Worm (Caenorhabditis elegans) whole organism, L2 larva: ENCODE results near the gene F54C9.3.

Experiments
- C34F6.9 ChIP-seq: fragments of 150-350 bp; optimal IDR thresholded peaks from 2 replicates; lab custom pipeline; 2014; ENCODE audit warnings: missing biosample characterization, missing genetic modification characterization
- F13H6.1 ChIP-seq: sonication (generic microtip); optimal IDR thresholded peaks from 2 replicates; lab custom pipeline; 2016; ENCODE audit warnings: missing genetic modification characterization, missing compliant biosample characterization
- R02D3.7 ChIP-seq: fragments of 150-350 bp; optimal IDR thresholded peaks from 2 replicates; lab custom pipeline; 2014; ENCODE audit warnings: missing biosample characterization, missing genetic modification characterization
- Y55F3AM.14 ChIP-seq: fragments of 200-800 bp; sonication (Bioruptor generic); optimal IDR thresholded peaks from 2 replicates; lab custom pipeline; 2018; ENCODE audit warnings: mild to moderate bottlenecking, missing genetic modification characterization, missing compliant biosample characterization
- ZK546.5 ChIP-seq: sonication (generic microtip); optimal IDR thresholded peaks from 2 replicates; lab custom pipeline; 2017; ENCODE audit warnings: missing biosample characterization, missing genetic modification characterization
- alr-1 ChIP-seq: fragments of 150-350 bp; optimal IDR thresholded peaks from 2 replicates; lab custom pipeline; 2014; ENCODE audit warnings: missing biosample characterization, missing genetic modification characterization
- aly-2 ChIP-seq: fragments of 150-350 bp; optimal IDR thresholded peaks from 2 replicates; lab custom pipeline; 2014; ENCODE audit warnings: missing biosample characterization, missing genetic modification characterization
- ama-1 ChIP-seq: fragments of 150-350 bp; optimal IDR thresholded peaks from 2 replicates; lab custom pipeline; 2018; ENCODE audit warnings: inconsistent platforms
- blmp-1 ChIP-seq: sonication (generic microtip); optimal IDR thresholded peaks from 2 replicates; lab custom pipeline; 2017; ENCODE audit warnings: missing genetic modification characterization, mild to moderate bottlenecking, missing compliant biosample characterization, antibody characterized with exemption, moderate library complexity; ENCODE audit not compliant: insufficient read depth
- ceh-16 ChIP-seq: fragments of 150-350 bp; optimal IDR thresholded peaks from 2 replicates; lab custom pipeline; 2014; ENCODE audit warnings: missing biosample characterization, missing genetic modification characterization
- ceh-82 ChIP-seq: fragments of 150-350 bp; optimal IDR thresholded peaks from 2 replicates; lab custom pipeline; 2014; ENCODE audit warnings: missing biosample characterization, missing genetic modification characterization
- crh-2 ChIP-seq: sonication (generic microtip); optimal IDR thresholded peaks from 2 replicates; lab custom pipeline; 2017; ENCODE audit warnings: missing biosample characterization, missing genetic modification characterization
- dmd-4 ChIP-seq: sonication (generic microtip); optimal IDR thresholded peaks from 2 replicates; lab custom pipeline; 2017; ENCODE audit warnings: missing biosample characterization, missing genetic modification characterization
- egl-27 ChIP-seq: sonication (generic microtip); optimal IDR thresholded peaks from 3 replicates; lab custom pipeline; 2017; ENCODE audit warnings: missing biosample characterization, missing genetic modification reagents, missing genetic modification characterization
- elt-1 ChIP-seq: fragments of 150-350 bp; optimal IDR thresholded peaks from 2 replicates; lab custom pipeline; 2014; ENCODE audit warnings: missing biosample characterization, missing genetic modification characterization
- elt-3 ChIP-seq: sonication (generic microtip); optimal IDR thresholded peaks from 2 replicates; lab custom pipeline; 2017; ENCODE audit warnings: missing biosample characterization, missing genetic modification characterization
- fos-1 ChIP-seq: fragments of 150-350 bp; optimal IDR thresholded peaks from 2 replicates; lab custom pipeline; 2014; ENCODE audit warnings: missing biosample characterization, missing genetic modification characterization
- gmeb-1 ChIP-seq: fragments of 150-350 bp; optimal IDR thresholded peaks from 2 replicates; lab custom pipeline; 2014; ENCODE audit warnings: missing biosample characterization, missing genetic modification characterization
- lin-11 ChIP-seq: fragments of 150-350 bp; sonication (generic microtip); optimal IDR thresholded peaks from 2 replicates; lab custom pipeline; 2014; ENCODE audit warnings: missing biosample characterization, missing genetic modification characterization, inconsistent platforms, mixed read lengths
- lin-13 ChIP-seq: fragments of 150-350 bp; optimal IDR thresholded peaks from 2 replicates; lab custom pipeline; 2014; ENCODE audit warnings: missing biosample characterization, missing genetic modification reagents, missing genetic modification characterization
- lin-39 ChIP-seq: fragments of 150-350 bp; optimal IDR thresholded peaks from 2 replicates; lab custom pipeline; 2014; ENCODE audit warnings: missing biosample characterization, missing genetic modification reagents, missing genetic modification characterization
- lsy-2 ChIP-seq, 2 experiments: fragments of 150-350 bp in 1 of 2; sonication (generic microtip) in 1 of 2; optimal IDR thresholded peaks; 2 replicates each; lab custom pipeline; 2014 to 2017; ENCODE audit warnings: missing biosample characterization in 2 of 2, missing genetic modification characterization in 2 of 2
- mab-5 ChIP-seq: fragments of 150-350 bp; optimal IDR thresholded peaks from 2 replicates; lab custom pipeline; 2014; ENCODE audit warnings: missing biosample characterization, missing genetic modification characterization
- mbf-1 ChIP-seq: sonication (generic microtip); optimal IDR thresholded peaks from 2 replicates; lab custom pipeline; 2017; ENCODE audit warnings: missing biosample characterization, missing genetic modification characterization
- mdl-1 ChIP-seq, 2 experiments: fragments of 150-350 bp in 1 of 2; sonication (generic microtip) in 1 of 2; optimal IDR thresholded peaks; 2 replicates each; lab custom pipeline; 2017; ENCODE audit warnings: missing biosample characterization in 2 of 2, missing genetic modification characterization in 2 of 2
- nhr-10 ChIP-seq: sonication (generic microtip); optimal IDR thresholded peaks from 2 replicates; lab custom pipeline; 2017; ENCODE audit warnings: missing biosample characterization, missing genetic modification characterization
- nhr-11 ChIP-seq: fragments of 150-350 bp; optimal IDR thresholded peaks from 2 replicates; lab custom pipeline; 2014; ENCODE audit warnings: missing biosample characterization, missing genetic modification characterization
- nhr-12 ChIP-seq: fragments of 150-350 bp; optimal IDR thresholded peaks from 2 replicates; lab custom pipeline; 2014; ENCODE audit warnings: missing biosample characterization, missing genetic modification characterization
- nhr-129 ChIP-seq: fragments of 150-350 bp; optimal IDR thresholded peaks from 2 replicates; lab custom pipeline; 2014; ENCODE audit warnings: missing biosample characterization, missing genetic modification characterization
- nhr-21 ChIP-seq: fragments of 150-350 bp; optimal IDR thresholded peaks from 2 replicates; lab custom pipeline; 2014; ENCODE audit warnings: missing biosample characterization, missing genetic modification characterization
- nhr-23 ChIP-seq: fragments of 150-350 bp; optimal IDR thresholded peaks from 2 replicates; lab custom pipeline; 2014; ENCODE audit warnings: missing biosample characterization, missing genetic modification reagents, missing genetic modification characterization
- nhr-237 ChIP-seq: fragments of 150-350 bp; optimal IDR thresholded peaks from 2 replicates; lab custom pipeline; 2014; ENCODE audit warnings: missing biosample characterization, missing genetic modification characterization
- nhr-25 ChIP-seq: fragments of 150-350 bp; sonication (generic microtip); optimal IDR thresholded peaks from 3 replicates; lab custom pipeline; 2014; ENCODE audit warnings: missing biosample characterization, missing genetic modification characterization
- nhr-6 ChIP-seq: fragments of 150-350 bp; optimal IDR thresholded peaks from 2 replicates; lab custom pipeline; 2014; ENCODE audit warnings: missing biosample characterization, missing genetic modification characterization
- nhr-77 ChIP-seq: fragments of 150-350 bp; optimal IDR thresholded peaks from 2 replicates; lab custom pipeline; 2014; ENCODE audit warnings: missing biosample characterization, missing genetic modification characterization
- peb-1 ChIP-seq: fragments of 150-350 bp; optimal IDR thresholded peaks from 2 replicates; lab custom pipeline; 2014; ENCODE audit warnings: missing biosample characterization, missing genetic modification characterization
- skn-1 ChIP-seq: sonication (generic microtip); optimal IDR thresholded peaks from 2 replicates; lab custom pipeline; 2017; ENCODE audit warnings: missing biosample characterization, missing genetic modification characterization
- sma-3 ChIP-seq: sonication (generic microtip); optimal IDR thresholded peaks from 2 replicates; lab custom pipeline; 2016; ENCODE audit warnings: missing genetic modification reagents, missing genetic modification characterization, missing compliant biosample characterization
- sma-9 ChIP-seq, 2 experiments: fragments of 150-350 bp in 1 of 2; sonication (generic microtip) in 1 of 2; optimal IDR thresholded peaks; 2 replicates each; lab custom pipeline; 2014 to 2016; ENCODE audit warnings: missing genetic modification characterization in 2 of 2, mild to moderate bottlenecking in 1 of 2, missing biosample characterization in 1 of 2, missing compliant biosample characterization in 1 of 2, missing genetic modification reagents in 1 of 2, moderate library complexity in 1 of 2
- snpc-4 ChIP-seq: fragments of 150-350 bp; optimal IDR thresholded peaks from 2 replicates; lab custom pipeline; 2014; ENCODE audit warnings: missing biosample characterization, missing genetic modification characterization
- unc-39 ChIP-seq: fragments of 150-350 bp; optimal IDR thresholded peaks from 2 replicates; lab custom pipeline; 2014; ENCODE audit warnings: missing biosample characterization, missing genetic modification characterization
- unc-55 ChIP-seq: fragments of 150-350 bp; sonication (generic microtip); optimal IDR thresholded peaks from 3 replicates; lab custom pipeline; 2014; ENCODE audit warnings: missing biosample characterization, missing genetic modification reagents, missing genetic modification characterization
- unc-62 ChIP-seq: fragments of 150-350 bp; optimal IDR thresholded peaks from 2 replicates; lab custom pipeline; 2014; ENCODE audit warnings: missing biosample characterization, missing genetic modification reagents, missing genetic modification characterization
- zag-1 ChIP-seq: fragments of 150-350 bp; optimal IDR thresholded peaks from 2 replicates; lab custom pipeline; 2014; ENCODE audit warnings: missing biosample characterization, missing genetic modification characterization
- ztf-1 ChIP-seq: fragments of 200-800 bp; sonication (Bioruptor generic); conservative IDR thresholded peaks from 2 replicates; pipeline ENCODE4 v1.3.6; 2022; ENCODE audit warnings: missing genetic modification characterization, missing compliant biosample characterization
- ztf-11 ChIP-seq: sonication (generic microtip); optimal IDR thresholded peaks from 2 replicates; lab custom pipeline; 2017; ENCODE audit warnings: missing biosample characterization, missing genetic modification characterization
- ztf-4 ChIP-seq: fragments of 150-350 bp; optimal IDR thresholded peaks from 2 replicates; lab custom pipeline; 2014; ENCODE audit warnings: missing biosample characterization, missing genetic modification characterization

Gene F54C9.3

DNA sequence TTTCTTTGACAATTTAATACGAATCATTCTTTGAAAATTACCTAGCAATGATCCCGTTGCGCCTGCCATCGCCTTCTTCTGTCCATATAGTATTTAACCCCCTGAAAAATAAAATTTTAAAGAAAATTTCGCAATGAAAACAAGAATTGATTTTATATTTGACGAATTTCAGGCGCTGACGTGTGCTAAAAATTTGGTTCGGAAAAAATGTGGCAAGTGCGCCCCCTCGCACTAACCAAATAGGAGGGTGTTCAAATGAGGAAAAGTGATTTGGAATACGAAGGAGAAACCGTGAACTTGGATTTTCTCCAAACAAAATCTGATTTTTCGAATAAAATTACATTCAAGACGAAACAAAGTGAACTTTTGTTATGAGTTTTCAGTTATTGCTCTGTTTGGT lies 617 bp downstream of the F54C9.3 start, which contains the start of gene stc-1 (continued):
- peak; percentile 23 for TF ChIP-seq nhr-129 (tag; lab: Kevin White, UChicago)
- TF ChIP-seq gmeb-1 (tag; lab: Kevin White, UChicago) = peak; percentile 84
- TF ChIP-seq nhr-12 = no peak
- no peak for TF ChIP-seq Y55F3AM.14 (GFP tag; lab: Kevin White, UChicago)
- TF ChIP-seq C34F6.9 (tag; lab: Kevin White, UChicago) = peak; percentile 36
- TF ChIP-seq elt-1 (tag; lab: Kevin White, UChicago) = no peak
- no peak for TF ChIP-seq ztf-4 (tag; lab: Kevin White, UChicago)
- TF ChIP-seq lin-13 (GFP tag; lab: Kevin White, UChicago) = no peak
- no peak for TF ChIP-seq lin-39 (tag; lab: Kevin White, UChicago)
- TF ChIP-seq ama-1 (lab: Kevin White, UChicago) = no peak
- TF ChIP-seq snpc-4 = no peak

ce11 chrII:8562002-8562401 lies 4.7 kb downstream of the F54C9.3 start, which contains the start of gene F54C9.14:
Gene F54C9.14 (plus strand): TSS chrII:8562302.
- TF ChIP-seq peb-1 (tag; lab: Kevin White, UChicago) (no peak), zag-1 (tag; lab: Kevin White, UChicago) (no peak), fos-1 (no peak), nhr-23 (tag; lab: Kevin White, UChicago) (no peak), nhr-6 (no peak)
- TF ChIP-seq, all 48 proteins: peak for 0

DNA sequence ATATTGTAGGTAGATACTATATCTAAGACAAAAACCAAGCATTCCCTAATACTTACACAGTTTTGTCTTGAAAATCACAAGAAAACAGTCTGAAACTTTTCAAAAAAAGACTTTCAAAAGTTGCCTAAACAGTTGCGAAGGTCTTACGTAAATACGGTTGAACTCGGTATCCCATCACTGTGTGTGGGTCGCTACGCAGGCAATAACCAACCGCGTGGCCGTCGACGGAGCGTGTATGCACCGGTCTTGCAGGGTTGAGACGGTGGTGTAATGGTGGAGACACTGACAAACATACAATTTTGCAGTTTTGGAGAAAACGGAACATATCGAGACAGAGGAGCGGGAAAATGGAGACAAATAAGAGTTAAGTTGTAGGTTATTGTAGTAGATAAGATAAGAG lies 5.4 kb downstream of the F54C9.3 start, which contains the start of gene iff-2:
Gene iff-2, minus strand, starts transcription at position 141 of the 400 bp plus-strand sequence.
- TF ChIP-seq egl-27 (tag; lab: Kevin White, UChicago) (peak; percentile 98), ZK546.5 (tag; lab: Kevin White, UChicago) (peak; percentile 93), ztf-11 (tag; lab: Kevin White, UChicago) (peak; percentile 37), aly-2 (no peak), C34F6.9 (tag; lab: Kevin White, UChicago) (peak; percentile 100), mdl-1 (tag; optimal IDR thresholded peaks at IDR 0.05; lab: Kevin White, UChicago) (peak; percentile 93 to 99), lin-13 (GFP tag; lab: Kevin White, UChicago) (peak; percentile 99), skn-1 (tag; lab: Kevin White, UChicago) (peak; percentile 94), unc-55 (peak; percentile 100), blmp-1 (tag; lab: Kevin White, UChicago) (peak; percentile 97), Y55F3AM.14 (GFP tag; lab: Kevin White, UChicago) (peak; percentile 96), ama-1 (lab: Kevin White, UChicago) (peak; percentile 89), zag-1 (tag; lab: Kevin White, UChicago) (peak; percentile 99), nhr-12 (peak; percentile 65), nhr-21 (tag; lab: Kevin White, UChicago) (peak; percentile 99), crh-2 (tag; lab: Kevin White, UChicago) (peak; percentile 100), snpc-4 (peak; percentile 93), ztf-1 (no peak), mbf-1 (tag; lab: Kevin White, UChicago) (no peak), ceh-16 (tag; lab: Kevin White, UChicago) (peak; percentile 99), lsy-2 (tag; optimal IDR thresholded peaks at IDR 0.05; lab: Kevin White, UChicago) (peak; percentile 94 to 98), mab-5 (tag; lab: Kevin White, UChicago) (peak; percentile 97), nhr-10 (tag; lab: Kevin White, UChicago) (peak; percentile 92), ceh-82 (tag; lab: Kevin White, UChicago) (peak; percentile 92), nhr-6 (peak; percentile 99), fos-1 (peak; percentile 99), nhr-77 (peak; percentile 89), lin-39 (tag; lab: Kevin White, UChicago) (no peak), nhr-23 (tag; lab: Kevin White, UChicago) (no peak), ztf-4 (tag; lab: Kevin White, UChicago) (peak; percentile 99), R02D3.7 (peak; percentile 68), sma-3 (GFP tag; lab: Kevin White, UChicago) (peak; percentile 100), peb-1 (tag; lab: Kevin White, UChicago) (peak; percentile 61), gmeb-1 (tag; lab: Kevin White, UChicago) (peak; percentile 98), dmd-4 (tag; lab: Kevin White, UChicago) (no peak), sma-9 (GFP tag; optimal IDR thresholded peaks at IDR 0.05; lab: Kevin White, UChicago) (peak; percentile 99), sma-9 (tag; optimal IDR thresholded peaks at IDR 0.05; lab: Kevin White, UChicago) (no peak), nhr-25 (peak; percentile 99), alr-1 (no peak), nhr-11 (peak; percentile 22), elt-1 (tag; lab: Kevin White, UChicago) (no peak), lin-11 (tag; lab: Kevin White, UChicago) (peak; percentile 100), unc-62 (GFP tag; lab: Kevin White, UChicago) (peak; percentile 92), elt-3 (no peak), nhr-129 (tag; lab: Kevin White, UChicago) (peak; percentile 99), unc-39 (tag; lab: Kevin White, UChicago) (peak; percentile 88), F13H6.1 (tag; lab: Kevin White, UChicago) (peak; percentile 99), nhr-237 (tag; lab: Kevin White, UChicago) (peak; percentile 77)
